Worm (Caenorhabditis elegans) whole organism, L2 larva: ENCODE results near the gene rabx-5.
A peak's percentile ranks its signal among the peaks of the same experiment; 100 is the strongest.

Experiments used
- C34F6.9 ChIP-seq: fragments of 150-350 bp; optimal IDR thresholded peaks from 2 replicates; lab custom pipeline; 2014; ENCODE audit warnings: missing biosample characterization, missing genetic modification characterization
- F13H6.1 ChIP-seq: sonication (generic microtip); optimal IDR thresholded peaks from 2 replicates; lab custom pipeline; 2016; ENCODE audit warnings: missing genetic modification characterization, missing compliant biosample characterization
- Y55F3AM.14 ChIP-seq: fragments of 200-800 bp; sonication (Bioruptor generic); optimal IDR thresholded peaks from 2 replicates; lab custom pipeline; 2018; ENCODE audit warnings: mild to moderate bottlenecking, missing genetic modification characterization, missing compliant biosample characterization
- ZK546.5 ChIP-seq: sonication (generic microtip); optimal IDR thresholded peaks from 2 replicates; lab custom pipeline; 2017; ENCODE audit warnings: missing biosample characterization, missing genetic modification characterization
- alr-1 ChIP-seq: fragments of 150-350 bp; optimal IDR thresholded peaks from 2 replicates; lab custom pipeline; 2014; ENCODE audit warnings: missing biosample characterization, missing genetic modification characterization
- ama-1 ChIP-seq: fragments of 150-350 bp; optimal IDR thresholded peaks from 2 replicates; lab custom pipeline; 2018; ENCODE audit warnings: inconsistent platforms
- blmp-1 ChIP-seq: sonication (generic microtip); optimal IDR thresholded peaks from 2 replicates; lab custom pipeline; 2017; ENCODE audit warnings: missing genetic modification characterization, mild to moderate bottlenecking, missing compliant biosample characterization, antibody characterized with exemption, moderate library complexity; ENCODE audit not compliant: insufficient read depth
- ceh-16 ChIP-seq: fragments of 150-350 bp; optimal IDR thresholded peaks from 2 replicates; lab custom pipeline; 2014; ENCODE audit warnings: missing biosample characterization, missing genetic modification characterization
- crh-2 ChIP-seq: sonication (generic microtip); optimal IDR thresholded peaks from 2 replicates; lab custom pipeline; 2017; ENCODE audit warnings: missing biosample characterization, missing genetic modification characterization
- egl-27 ChIP-seq: sonication (generic microtip); optimal IDR thresholded peaks from 3 replicates; lab custom pipeline; 2017; ENCODE audit warnings: missing biosample characterization, missing genetic modification reagents, missing genetic modification characterization
- elt-1 ChIP-seq: fragments of 150-350 bp; optimal IDR thresholded peaks from 2 replicates; lab custom pipeline; 2014; ENCODE audit warnings: missing biosample characterization, missing genetic modification characterization
- elt-3 ChIP-seq: sonication (generic microtip); optimal IDR thresholded peaks from 2 replicates; lab custom pipeline; 2017; ENCODE audit warnings: missing biosample characterization, missing genetic modification characterization
- fos-1 ChIP-seq: fragments of 150-350 bp; optimal IDR thresholded peaks from 2 replicates; lab custom pipeline; 2014; ENCODE audit warnings: missing biosample characterization, missing genetic modification characterization
- gmeb-1 ChIP-seq: fragments of 150-350 bp; optimal IDR thresholded peaks from 2 replicates; lab custom pipeline; 2014; ENCODE audit warnings: missing biosample characterization, missing genetic modification characterization
- lin-11 ChIP-seq: fragments of 150-350 bp; sonication (generic microtip); optimal IDR thresholded peaks from 2 replicates; lab custom pipeline; 2014; ENCODE audit warnings: missing biosample characterization, missing genetic modification characterization, inconsistent platforms, mixed read lengths
- lin-13 ChIP-seq: fragments of 150-350 bp; optimal IDR thresholded peaks from 2 replicates; lab custom pipeline; 2014; ENCODE audit warnings: missing biosample characterization, missing genetic modification reagents, missing genetic modification characterization
- lsy-2 ChIP-seq, 2 experiments: fragments of 150-350 bp in 1 of 2; sonication (generic microtip) in 1 of 2; optimal IDR thresholded peaks; 2 replicates each; lab custom pipeline; 2014 to 2017; ENCODE audit warnings: missing biosample characterization in 2 of 2, missing genetic modification characterization in 2 of 2
- mbf-1 ChIP-seq: sonication (generic microtip); optimal IDR thresholded peaks from 2 replicates; lab custom pipeline; 2017; ENCODE audit warnings: missing biosample characterization, missing genetic modification characterization
- mdl-1 ChIP-seq, 2 experiments: fragments of 150-350 bp in 1 of 2; sonication (generic microtip) in 1 of 2; optimal IDR thresholded peaks; 2 replicates each; lab custom pipeline; 2017; ENCODE audit warnings: missing biosample characterization in 2 of 2, missing genetic modification characterization in 2 of 2
- nhr-10 ChIP-seq: sonication (generic microtip); optimal IDR thresholded peaks from 2 replicates; lab custom pipeline; 2017; ENCODE audit warnings: missing biosample characterization, missing genetic modification characterization
- nhr-11 ChIP-seq: fragments of 150-350 bp; optimal IDR thresholded peaks from 2 replicates; lab custom pipeline; 2014; ENCODE audit warnings: missing biosample characterization, missing genetic modification characterization
- nhr-129 ChIP-seq: fragments of 150-350 bp; optimal IDR thresholded peaks from 2 replicates; lab custom pipeline; 2014; ENCODE audit warnings: missing biosample characterization, missing genetic modification characterization
- nhr-21 ChIP-seq: fragments of 150-350 bp; optimal IDR thresholded peaks from 2 replicates; lab custom pipeline; 2014; ENCODE audit warnings: missing biosample characterization, missing genetic modification characterization
- nhr-23 ChIP-seq: fragments of 150-350 bp; optimal IDR thresholded peaks from 2 replicates; lab custom pipeline; 2014; ENCODE audit warnings: missing biosample characterization, missing genetic modification reagents, missing genetic modification characterization
- nhr-25 ChIP-seq: fragments of 150-350 bp; sonication (generic microtip); optimal IDR thresholded peaks from 3 replicates; lab custom pipeline; 2014; ENCODE audit warnings: missing biosample characterization, missing genetic modification characterization
- nhr-6 ChIP-seq: fragments of 150-350 bp; optimal IDR thresholded peaks from 2 replicates; lab custom pipeline; 2014; ENCODE audit warnings: missing biosample characterization, missing genetic modification characterization
- nhr-77 ChIP-seq: fragments of 150-350 bp; optimal IDR thresholded peaks from 2 replicates; lab custom pipeline; 2014; ENCODE audit warnings: missing biosample characterization, missing genetic modification characterization
- peb-1 ChIP-seq: fragments of 150-350 bp; optimal IDR thresholded peaks from 2 replicates; lab custom pipeline; 2014; ENCODE audit warnings: missing biosample characterization, missing genetic modification characterization
- sma-3 ChIP-seq: sonication (generic microtip); optimal IDR thresholded peaks from 2 replicates; lab custom pipeline; 2016; ENCODE audit warnings: missing genetic modification reagents, missing genetic modification characterization, missing compliant biosample characterization
- sma-9 ChIP-seq, 2 experiments: fragments of 150-350 bp in 1 of 2; sonication (generic microtip) in 1 of 2; optimal IDR thresholded peaks; 2 replicates each; lab custom pipeline; 2014 to 2016; ENCODE audit warnings: missing genetic modification characterization in 2 of 2, mild to moderate bottlenecking in 1 of 2, missing biosample characterization in 1 of 2, missing compliant biosample characterization in 1 of 2, missing genetic modification reagents in 1 of 2, moderate library complexity in 1 of 2
- snpc-4 ChIP-seq: fragments of 150-350 bp; optimal IDR thresholded peaks from 2 replicates; lab custom pipeline; 2014; ENCODE audit warnings: missing biosample characterization, missing genetic modification characterization
- unc-55 ChIP-seq: fragments of 150-350 bp; sonication (generic microtip); optimal IDR thresholded peaks from 3 replicates; lab custom pipeline; 2014; ENCODE audit warnings: missing biosample characterization, missing genetic modification reagents, missing genetic modification characterization
- unc-62 ChIP-seq: fragments of 150-350 bp; optimal IDR thresholded peaks from 2 replicates; lab custom pipeline; 2014; ENCODE audit warnings: missing biosample characterization, missing genetic modification reagents, missing genetic modification characterization
- ztf-1 ChIP-seq: fragments of 200-800 bp; sonication (Bioruptor generic); conservative IDR thresholded peaks from 2 replicates; pipeline ENCODE4 v1.3.6; 2022; ENCODE audit warnings: missing genetic modification characterization, missing compliant biosample characterization
- ztf-4 ChIP-seq: fragments of 150-350 bp; optimal IDR thresholded peaks from 2 replicates; lab custom pipeline; 2014; ENCODE audit warnings: missing biosample characterization, missing genetic modification characterization

The rabx-5 gene

ce11 chrIII:10621208-10621607 is 16.1 kb downstream of the rabx-5 start, which contains the start of the genes lron-10 and hpr-9 (continued):
- TF ChIP-seq nhr-23: no peak
- no peak for TF ChIP-seq elt-3 (tag; lab: Kevin White, UChicago)
- peak; percentile 89 for TF ChIP-seq nhr-21
- no peak for TF ChIP-seq nhr-6 (tag; lab: Kevin White, UChicago)
- TF ChIP-seq snpc-4 (tag; lab: Kevin White, UChicago): peak; percentile 50
- TF ChIP-seq unc-55 (GFP tag; lab: Kevin White, UChicago): peak; percentile 69
- TF ChIP-seq ama-1 (lab: Kevin White, UChicago): no peak
- no peak for TF ChIP-seq elt-1 (tag; lab: Kevin White, UChicago)
- TF ChIP-seq nhr-25 (tag; lab: Kevin White, UChicago): peak; percentile 84
- TF ChIP-seq ceh-16 (tag; lab: Kevin White, UChicago): no peak

DNA sequence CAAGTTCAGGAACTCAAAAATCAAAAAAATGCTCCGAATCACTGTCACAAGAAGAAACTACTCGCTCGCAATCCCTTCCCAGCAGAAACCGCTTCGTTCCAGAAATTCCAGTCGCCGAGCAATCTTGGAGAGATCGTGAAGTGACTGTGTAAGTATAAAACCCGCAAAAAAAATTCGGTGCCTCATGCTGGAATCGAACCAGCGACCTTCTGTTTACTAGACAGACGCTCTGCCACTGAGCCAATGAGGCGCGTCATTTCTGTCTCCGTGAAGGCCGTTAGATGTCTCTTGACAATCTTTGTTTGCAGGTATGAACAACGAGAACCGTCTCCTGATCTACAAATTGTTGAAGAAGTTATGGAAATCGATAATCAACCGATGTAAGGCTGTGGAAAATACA is 19.4 kb downstream of the rabx-5 start:
- TF ChIP-seq F13H6.1 (tag; lab: Kevin White, UChicago): peak; percentile 10
- TF ChIP-seq gmeb-1 (tag; lab: Kevin White, UChicago): peak; percentile 39
- TF ChIP-seq fos-1 (tag; lab: Kevin White, UChicago): peak; percentile 47
- peak; percentile 2 for TF ChIP-seq lin-13
- TF ChIP-seq lsy-2 (tag; optimal IDR thresholded peaks at IDR 0.05; lab: Kevin White, UChicago): peak in 1 of 2 experiments; percentile 47
- peak; percentile 73 for TF ChIP-seq nhr-129
- TF ChIP-seq mbf-1 (tag; lab: Kevin White, UChicago): no peak
- TF ChIP-seq C34F6.9 (tag; lab: Kevin White, UChicago): peak; percentile 26
- TF ChIP-seq sma-9 (GFP tag; optimal IDR thresholded peaks at IDR 0.05; lab: Kevin White, UChicago): peak; percentile 22
- TF ChIP-seq sma-9 (tag; optimal IDR thresholded peaks at IDR 0.05; lab: Kevin White, UChicago): no peak
- TF ChIP-seq nhr-11: no peak
- no peak for TF ChIP-seq blmp-1
- peak; percentile 12 for TF ChIP-seq unc-55 (GFP tag; lab: Kevin White, UChicago)
- peak; percentile 17 for TF ChIP-seq nhr-21
- peak; percentile 17 for TF ChIP-seq nhr-25 (tag; lab: Kevin White, UChicago)
- no peak for TF ChIP-seq ZK546.5 (tag; lab: Kevin White, UChicago)
- TF ChIP-seq sma-3 (GFP tag; lab: Kevin White, UChicago): peak; percentile 41

DNA sequence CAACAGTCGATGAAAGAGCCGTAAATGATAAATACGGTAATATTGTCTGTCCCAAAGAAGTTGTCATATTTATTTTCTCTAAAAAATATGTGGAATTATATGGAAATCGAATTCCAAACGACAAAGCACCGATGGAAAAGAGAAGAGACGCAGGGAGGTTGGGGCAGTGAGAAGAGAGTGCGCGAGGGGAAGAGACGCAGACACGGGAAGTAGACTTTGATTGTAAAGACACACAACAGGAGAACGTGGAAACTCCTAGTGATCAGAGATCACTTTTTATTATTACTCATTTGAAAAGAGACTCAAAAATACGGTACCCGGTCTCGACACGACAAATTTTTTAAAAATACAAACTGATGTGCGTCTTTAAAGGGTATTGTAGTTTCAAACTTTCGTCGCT is 23.2 kb downstream of the rabx-5 start:
- peak; percentile 21 for TF ChIP-seq nhr-21
- no peak for TF ChIP-seq lin-13
- TF ChIP-seq nhr-25 (tag; lab: Kevin White, UChicago): peak; percentile 24
- no peak for TF ChIP-seq unc-62
- peak; percentile 41 for TF ChIP-seq C34F6.9 (tag; lab: Kevin White, UChicago)
- TF ChIP-seq egl-27 (tag; lab: Kevin White, UChicago): no peak
- TF ChIP-seq unc-55 (GFP tag; lab: Kevin White, UChicago): peak; percentile 43
- no peak for TF ChIP-seq lin-11
- no peak for TF ChIP-seq Y55F3AM.14
- TF ChIP-seq blmp-1: no peak
- no peak for TF ChIP-seq nhr-10
- TF ChIP-seq fos-1 (tag; lab: Kevin White, UChicago): no peak
- peak in 1 of 2 experiments; percentile 27 for TF ChIP-seq mdl-1 (tag; optimal IDR thresholded peaks at IDR 0.05; lab: Kevin White, UChicago)
- no peak for TF ChIP-seq ztf-1 (GFP tag; lab: Robert Waterston, UW)
- TF ChIP-seq elt-3 (tag; lab: Kevin White, UChicago): no peak
- no peak for TF ChIP-seq sma-3 (GFP tag; lab: Kevin White, UChicago)
- TF ChIP-seq gmeb-1 (tag; lab: Kevin White, UChicago): peak; percentile 1
- peak; percentile 56 for TF ChIP-seq F13H6.1 (tag; lab: Kevin White, UChicago)
- no peak for TF ChIP-seq peb-1
- TF ChIP-seq crh-2 (tag; lab: Kevin White, UChicago): peak; percentile 73
- TF ChIP-seq elt-1 (tag; lab: Kevin White, UChicago): no peak
- TF ChIP-seq nhr-77 (tag; lab: Kevin White, UChicago): no peak
- TF ChIP-seq snpc-4 (tag; lab: Kevin White, UChicago): no peak
- TF ChIP-seq sma-9 (GFP tag; optimal IDR thresholded peaks at IDR 0.05; lab: Kevin White, UChicago): peak; percentile 74
- TF ChIP-seq sma-9 (tag; optimal IDR thresholded peaks at IDR 0.05; lab: Kevin White, UChicago): no peak
- TF ChIP-seq nhr-23: no peak
- TF ChIP-seq lsy-2 (tag; optimal IDR thresholded peaks at IDR 0.05; lab: Kevin White, UChicago): peak; percentile 18 to 71

DNA sequence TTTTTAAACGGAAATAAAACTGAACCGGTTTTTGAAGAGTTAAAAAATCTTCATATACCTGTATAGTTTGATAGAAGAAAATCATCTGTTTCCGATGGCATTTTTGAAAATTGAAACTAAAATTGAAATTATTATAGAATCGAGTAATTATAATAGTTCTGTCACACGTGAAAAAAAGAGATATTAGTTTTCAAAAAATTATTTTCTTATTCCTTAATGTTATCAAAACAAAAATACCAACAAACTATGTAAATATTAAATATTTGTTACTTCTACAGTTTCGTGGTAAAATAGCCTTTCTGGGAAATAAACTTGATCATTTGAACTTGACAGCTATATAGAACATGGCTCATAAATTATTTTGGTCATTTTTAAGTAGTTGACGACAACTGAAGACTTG is 23.9 kb downstream of the rabx-5 start, which contains the start of gene swt-4:
Gene swt-4, minus strand, starts transcription at position 101 of the 400 bp plus-strand sequence.
- TF ChIP-seq alr-1 (tag; lab: Kevin White, UChicago): no peak
- TF ChIP-seq ama-1 (lab: Kevin White, UChicago): no peak
- TF ChIP-seq sma-9 (GFP tag; optimal IDR thresholded peaks at IDR 0.05; lab: Kevin White, UChicago): no peak
- no peak for TF ChIP-seq sma-9 (tag; optimal IDR thresholded peaks at IDR 0.05; lab: Kevin White, UChicago)
- TF ChIP-seq nhr-10: no peak
- no peak for TF ChIP-seq elt-3 (tag; lab: Kevin White, UChicago)
- no peak for TF ChIP-seq egl-27 (tag; lab: Kevin White, UChicago)
- TF ChIP-seq nhr-77 (tag; lab: Kevin White, UChicago): no peak
- TF ChIP-seq ztf-4 (tag; lab: Kevin White, UChicago): no peak
- TF ChIP-seq, all 48 proteins: peak for 0
